Worm (Caenorhabditis elegans): ENCODE results near the gene ugt-65.

The ugt-65 gene

DNA sequence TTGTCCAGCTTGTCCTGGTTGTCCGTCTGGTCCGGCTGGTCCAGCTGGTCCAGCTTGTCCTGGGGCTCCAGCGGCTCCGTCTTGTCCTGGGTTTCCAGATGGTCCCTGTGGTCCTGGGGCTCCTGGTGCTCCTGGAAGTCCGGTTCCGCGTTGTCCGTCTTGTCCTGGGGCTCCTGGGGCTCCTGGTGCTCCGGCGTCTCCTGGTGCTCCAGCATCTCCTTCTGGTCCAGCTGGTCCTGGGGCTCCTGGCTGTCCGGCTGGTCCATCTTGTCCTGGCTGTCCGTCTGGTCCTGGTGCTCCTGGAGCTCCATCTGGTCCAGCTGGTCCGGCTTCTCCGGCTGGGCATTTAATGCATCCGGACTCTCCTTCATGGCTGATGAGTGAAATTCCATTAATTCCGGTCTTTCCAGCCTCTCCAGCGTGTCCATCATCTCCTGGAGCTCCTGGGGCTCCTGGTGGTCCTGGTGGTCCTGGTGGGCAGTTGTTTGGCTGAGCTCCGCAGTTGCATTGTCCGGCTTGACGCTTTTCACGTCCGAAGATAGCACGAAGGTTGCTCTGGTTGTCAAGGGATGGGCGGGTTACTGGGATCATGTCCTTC is 7.3 kb downstream of the ugt-65 start:
- no peak for TF ChIP-seq R02D3.7 (tag; optimal IDR thresholded peaks at IDR 0.05)

DNA sequence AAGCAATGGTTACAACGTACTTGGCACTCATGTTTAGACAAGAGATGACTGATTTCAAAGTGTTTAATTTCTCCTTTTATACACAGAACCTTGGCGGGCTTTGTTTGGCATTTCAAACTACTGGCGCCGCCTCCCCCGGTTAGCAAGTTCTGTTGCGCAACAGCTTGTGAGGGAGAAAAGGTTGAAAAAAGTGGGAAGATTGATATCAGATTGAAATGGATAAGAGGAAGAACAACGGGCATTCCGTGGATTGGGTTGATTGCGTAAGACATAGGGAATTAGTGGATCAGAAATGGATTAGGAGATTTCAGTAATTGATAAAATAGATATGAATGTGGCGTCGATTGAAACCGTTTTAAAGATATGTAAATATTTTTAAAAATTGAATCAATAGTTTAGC is 8.0 kb downstream of the ugt-65 start, which contains the start of gene col-130:
TSS of gene col-130 (minus strand) at position 50 of the 400 bp plus-strand sequence.
- no peak for TF ChIP-seq sma-3 (GFP tag; optimal IDR thresholded peaks at IDR 0.05)
- TF ChIP-seq nhr-25 (tag; optimal IDR thresholded peaks at IDR 0.05): no peak
- no peak for TF ChIP-seq sem-4 (tag; optimal IDR thresholded peaks at IDR 0.05)
- no peak for TF ChIP-seq crh-2 (tag; optimal IDR thresholded peaks at IDR 0.05)
- TF ChIP-seq C34F6.9 (tag; optimal IDR thresholded peaks at IDR 0.05): no peak
- TF ChIP-seq egl-27 (tag; optimal IDR thresholded peaks at IDR 0.05): no peak
- TF ChIP-seq nhr-129 (tag; optimal IDR thresholded peaks at IDR 0.05): no peak
- TF ChIP-seq nhr-21 (tag; optimal IDR thresholded peaks at IDR 0.05): no peak
- no peak for TF ChIP-seq R02D3.7 (tag; optimal IDR thresholded peaks at IDR 0.05)

- no peak for TF ChIP-seq Y55F3AM.14 (GFP tag; optimal IDR thresholded peaks at IDR 0.05)
- no peak for TF ChIP-seq mdl-1 (tag; optimal IDR thresholded peaks at IDR 0.05)
- TF ChIP-seq lin-39 (tag; optimal IDR thresholded peaks at IDR 0.05): no peak
- no peak for TF ChIP-seq crh-2 (tag; optimal IDR thresholded peaks at IDR 0.05)
- TF ChIP-seq alr-1 (tag; optimal IDR thresholded peaks at IDR 0.05): no peak
- peak; percentile 81 for TF ChIP-seq blmp-1 (tag; optimal IDR thresholded peaks at IDR 0.05; ENCODE audit: insufficient read depth)
- no peak for TF ChIP-seq unc-39 (tag; optimal IDR thresholded peaks at IDR 0.05)
- TF ChIP-seq snpc-4 (tag; optimal IDR thresholded peaks at IDR 0.05): no peak
- TF ChIP-seq mbf-1 (tag; optimal IDR thresholded peaks at IDR 0.05): no peak
- peak; percentile 66 for TF ChIP-seq nhr-25 (tag; optimal IDR thresholded peaks at IDR 0.05)
Observed at ce11 chrIV:12429504-12429903, 9.0 kb downstream of the ugt-65 start.

ce11 chrIV:12431755-12432154 is 11.3 kb downstream of the ugt-65 start:
- TF ChIP-seq unc-55 (GFP tag; optimal IDR thresholded peaks at IDR 0.05) (no peak), unc-62 (GFP tag; optimal IDR thresholded peaks at IDR 0.05) (no peak), unc-39 (tag; optimal IDR thresholded peaks at IDR 0.05) (no peak), ceh-16 (tag; optimal IDR thresholded peaks at IDR 0.05) (no peak), aly-2 (tag; optimal IDR thresholded peaks at IDR 0.05) (no peak), R02D3.7 (tag; optimal IDR thresholded peaks at IDR 0.05) (no peak), mab-5 (tag; optimal IDR thresholded peaks at IDR 0.05) (no peak), ama-1 (optimal IDR thresholded peaks at IDR 0.05) (no peak), ZK546.5 (tag; optimal IDR thresholded peaks at IDR 0.05) (no peak), elt-1 (tag; optimal IDR thresholded peaks at IDR 0.05) (no peak)

ce11 chrIV:12432340-12432739 is 11.9 kb downstream of the ugt-65 start, which contains the start of gene clec-184:
clec-184 (plus strand) TSS chrIV:12432640.
- TF ChIP-seq Y55F3AM.14 (GFP tag; optimal IDR thresholded peaks at IDR 0.05): no peak
- TF ChIP-seq gmeb-1 (tag; optimal IDR thresholded peaks at IDR 0.05): no peak
- no peak for TF ChIP-seq ZK546.5 (tag; optimal IDR thresholded peaks at IDR 0.05)
- TF ChIP-seq nhr-6 (tag; optimal IDR thresholded peaks at IDR 0.05): no peak
- TF ChIP-seq nhr-11 (tag; optimal IDR thresholded peaks at IDR 0.05): no peak
- TF ChIP-seq nhr-10 (tag; optimal IDR thresholded peaks at IDR 0.05): no peak
- no peak for TF ChIP-seq lin-39 (tag; optimal IDR thresholded peaks at IDR 0.05)
- TF ChIP-seq unc-62 (GFP tag; optimal IDR thresholded peaks at IDR 0.05): no peak
- no peak for TF ChIP-seq ceh-82 (tag; optimal IDR thresholded peaks at IDR 0.05)
- no peak for TF ChIP-seq zag-1 (tag; optimal IDR thresholded peaks at IDR 0.05)
- no peak for TF ChIP-seq unc-39 (tag; optimal IDR thresholded peaks at IDR 0.05)
- no peak for TF ChIP-seq lsy-2 (tag; optimal IDR thresholded peaks at IDR 0.05)
- no peak for TF ChIP-seq dmd-4 (tag; optimal IDR thresholded peaks at IDR 0.05)
- TF ChIP-seq fos-1 (tag; optimal IDR thresholded peaks at IDR 0.05): no peak
- TF ChIP-seq nhr-77 (tag; optimal IDR thresholded peaks at IDR 0.05): no peak
- no peak for TF ChIP-seq nhr-25 (tag; optimal IDR thresholded peaks at IDR 0.05)
- TF ChIP-seq nhr-23 (tag; optimal IDR thresholded peaks at IDR 0.05): no peak

All from whole organism, L2 larva.